Worm (Caenorhabditis elegans) whole organism, L3 larva: Measurements from ENCODE around the gene C13A10.1.

Experiments
- ZK546.5 ChIP-seq: sonication (generic microtip); optimal IDR thresholded peaks from 2 replicates; lab custom pipeline; 2017; ENCODE audit warnings: missing biosample characterization, missing genetic modification characterization
- aly-2 ChIP-seq: fragments of 150-350 bp; optimal IDR thresholded peaks from 2 replicates; lab custom pipeline; 2014; ENCODE audit warnings: missing biosample characterization, missing genetic modification characterization
- ama-1 ChIP-seq: fragments of 150-350 bp; optimal IDR thresholded peaks from 2 replicates; lab custom pipeline; 2018
- ceh-28 ChIP-seq: fragments of 150-350 bp; optimal IDR thresholded peaks from 2 replicates; lab custom pipeline; 2014; ENCODE audit warnings: missing biosample characterization, missing genetic modification reagents, missing genetic modification characterization
- ceh-82 ChIP-seq: fragments of 150-350 bp; optimal IDR thresholded peaks from 2 replicates; lab custom pipeline; 2014; ENCODE audit warnings: missing biosample characterization, missing genetic modification characterization
- ceh-9 ChIP-seq: sonication (generic microtip); optimal IDR thresholded peaks from 2 replicates; lab custom pipeline; 2018; ENCODE audit warnings: missing biosample characterization, missing genetic modification characterization
- egl-5 ChIP-seq: fragments of 150-350 bp; optimal IDR thresholded peaks from 2 replicates; lab custom pipeline; 2017; ENCODE audit warnings: missing biosample characterization, missing genetic modification reagents, missing genetic modification characterization, inconsistent platforms
- elt-2 ChIP-seq: sonication (generic microtip); optimal IDR thresholded peaks from 2 replicates; lab custom pipeline; 2016; ENCODE audit warnings: missing genetic modification reagents, mild to moderate bottlenecking, missing genetic modification characterization, missing compliant biosample characterization
- eor-1 ChIP-seq, 2 experiments: fragments of 150-350 bp; optimal IDR thresholded peaks; 2 replicates each; lab custom pipeline; 2014 to 2018; ENCODE audit warnings: missing biosample characterization in 2 of 2, missing genetic modification characterization in 2 of 2
- fkh-10 ChIP-seq: sonication (generic microtip); optimal IDR thresholded peaks from 2 replicates; lab custom pipeline; 2017; ENCODE audit warnings: missing biosample characterization, missing genetic modification reagents, missing genetic modification characterization
- fkh-2 ChIP-seq: fragments of 150-350 bp; optimal IDR thresholded peaks from 2 replicates; lab custom pipeline; 2014; ENCODE audit warnings: missing biosample characterization, missing genetic modification reagents, missing genetic modification characterization
- fos-1 ChIP-seq: fragments of 150-350 bp; optimal IDR thresholded peaks from 2 replicates; lab custom pipeline; 2014; ENCODE audit warnings: missing biosample characterization, missing genetic modification characterization
- hmg-11 ChIP-seq: sonication (generic microtip); optimal IDR thresholded peaks from 2 replicates; lab custom pipeline; 2016; ENCODE audit warnings: missing genetic modification characterization, missing compliant biosample characterization
- lin-15B ChIP-seq: fragments of 150-350 bp; optimal IDR thresholded peaks from 2 replicates; lab custom pipeline; 2014; ENCODE audit warnings: missing biosample characterization, missing genetic modification characterization
- lin-39 ChIP-seq: fragments of 150-350 bp; optimal IDR thresholded peaks from 2 replicates; lab custom pipeline; 2018; ENCODE audit warnings: missing biosample characterization, missing genetic modification reagents, missing genetic modification characterization
- lsy-12 ChIP-seq: sonication (generic microtip); optimal IDR thresholded peaks from 2 replicates; lab custom pipeline; 2016; ENCODE audit warnings: mild to moderate bottlenecking, missing genetic modification characterization, missing compliant biosample characterization
- mdl-1 ChIP-seq: fragments of 150-350 bp; optimal IDR thresholded peaks from 2 replicates; lab custom pipeline; 2014; ENCODE audit warnings: missing biosample characterization, missing genetic modification characterization
- nfya-1 ChIP-seq: sonication (generic microtip); optimal IDR thresholded peaks from 2 replicates; lab custom pipeline; 2017; ENCODE audit warnings: missing genetic modification characterization, mild to moderate bottlenecking, missing compliant biosample characterization, antibody characterized with exemption, moderate library complexity; ENCODE audit not compliant: insufficient read depth
- nhr-11 ChIP-seq: fragments of 150-350 bp; optimal IDR thresholded peaks from 2 replicates; lab custom pipeline; 2014; ENCODE audit warnings: missing biosample characterization, missing genetic modification characterization
- nhr-23 ChIP-seq: fragments of 150-350 bp; optimal IDR thresholded peaks from 2 replicates; lab custom pipeline; 2014; ENCODE audit warnings: missing biosample characterization, missing genetic modification reagents, missing genetic modification characterization
- nhr-237 ChIP-seq: fragments of 150-350 bp; optimal IDR thresholded peaks from 2 replicates; lab custom pipeline; 2014; ENCODE audit warnings: missing biosample characterization, missing genetic modification characterization
- nhr-43 ChIP-seq: sonication (generic microtip); optimal IDR thresholded peaks from 2 replicates; lab custom pipeline; 2016; ENCODE audit warnings: mild to moderate bottlenecking, missing genetic modification characterization, missing compliant biosample characterization; ENCODE audit not compliant: poor library complexity, severe bottlenecking
- nhr-67 ChIP-seq: fragments of 150-350 bp; optimal IDR thresholded peaks from 2 replicates; lab custom pipeline; 2014; ENCODE audit warnings: missing biosample characterization, missing genetic modification characterization
- nhr-76 ChIP-seq: fragments of 150-350 bp; sonication (generic microtip); optimal IDR thresholded peaks from 5 replicates; lab custom pipeline; 2014; ENCODE audit warnings: missing biosample characterization, missing genetic modification characterization
- nhr-77 ChIP-seq: fragments of 150-350 bp; optimal IDR thresholded peaks from 2 replicates; lab custom pipeline; 2014; ENCODE audit warnings: missing biosample characterization, missing genetic modification characterization
- sea-2 ChIP-seq: fragments of 150-350 bp; sonication (generic microtip); optimal IDR thresholded peaks from 4 replicates; lab custom pipeline; 2014; ENCODE audit warnings: missing biosample characterization, missing genetic modification reagents, missing genetic modification characterization
- skn-1 ChIP-seq: fragments of 150-350 bp; optimal IDR thresholded peaks from 2 replicates; lab custom pipeline; 2014; ENCODE audit warnings: missing biosample characterization, missing genetic modification characterization
- snpc-4 ChIP-seq: fragments of 150-350 bp; optimal IDR thresholded peaks from 2 replicates; lab custom pipeline; 2014; ENCODE audit warnings: missing biosample characterization, missing genetic modification characterization
- unc-39 ChIP-seq: sonication (generic microtip); optimal IDR thresholded peaks from 4 replicates; lab custom pipeline; 2017; ENCODE audit warnings: missing biosample characterization, missing genetic modification characterization
- unc-62 ChIP-seq: fragments of 150-350 bp; sonication (generic microtip); optimal IDR thresholded peaks from 4 replicates; lab custom pipeline; 2014; ENCODE audit warnings: missing biosample characterization, missing genetic modification reagents, missing genetic modification characterization
- zag-1 ChIP-seq: fragments of 150-350 bp; optimal IDR thresholded peaks from 2 replicates; lab custom pipeline; 2014; ENCODE audit warnings: missing biosample characterization, missing genetic modification characterization
- ztf-4 ChIP-seq: fragments of 150-350 bp; optimal IDR thresholded peaks from 2 replicates; lab custom pipeline; 2014; ENCODE audit warnings: missing biosample characterization, missing genetic modification characterization

The C13A10.1 gene

ce11 chrII:1343748-1344147 is 11.7 kb downstream of the C13A10.1 start:
- TF ChIP-seq hmg-11 (tag; lab: Kevin White, UChicago): no peak
- no peak for TF ChIP-seq lsy-12 (tag; lab: Kevin White, UChicago)
- peak; percentile 1 for TF ChIP-seq egl-5

DNA sequence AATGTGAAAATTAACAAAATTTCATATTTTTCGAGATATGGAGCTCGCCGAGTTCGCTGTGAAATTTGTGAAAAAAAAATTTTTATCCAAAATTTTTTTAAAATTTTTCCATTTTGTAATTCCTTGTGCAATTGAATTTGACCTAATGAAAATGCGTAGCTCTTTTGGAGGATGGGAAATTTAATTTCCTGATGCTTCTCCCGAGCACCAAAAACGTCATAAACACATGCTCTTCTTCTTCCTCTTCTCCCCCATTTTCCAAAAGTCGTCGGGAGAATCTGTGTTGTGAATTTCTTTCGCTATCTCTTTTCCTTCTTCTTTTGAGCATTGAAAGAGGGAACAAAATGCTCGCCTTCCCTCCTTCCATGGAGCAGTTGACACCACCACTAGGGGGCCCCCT is 14.0 kb downstream of the C13A10.1 start:
- TF ChIP-seq sea-2 (GFP tag; lab: Kevin White, UChicago): no peak
- no peak for TF ChIP-seq mdl-1 (tag; lab: Kevin White, UChicago)
- peak; percentile 49 for TF ChIP-seq nfya-1 (tag; lab: Kevin White, UChicago)
- peak; percentile 9 for TF ChIP-seq fkh-10 (GFP tag; lab: Kevin White, UChicago)
- TF ChIP-seq ztf-4 (tag; lab: Kevin White, UChicago): no peak
- TF ChIP-seq, all 47 proteins: peak for 2

- no peak for TF ChIP-seq ama-1 (lab: Kevin White, UChicago)
- TF ChIP-seq lin-15B (tag; lab: Kevin White, UChicago): no peak
- no peak for TF ChIP-seq ceh-9
- TF ChIP-seq ZK546.5 (tag; lab: Kevin White, UChicago): no peak
- TF ChIP-seq nhr-11 (tag; lab: Kevin White, UChicago): no peak
- TF ChIP-seq nhr-237 (tag; lab: Kevin White, UChicago): no peak
- TF ChIP-seq unc-62: no peak
- TF ChIP-seq fkh-10 (GFP tag; lab: Kevin White, UChicago): no peak
- TF ChIP-seq nhr-76 (tag; lab: Kevin White, UChicago): no peak
- no peak for TF ChIP-seq nhr-67 (tag; lab: Kevin White, UChicago)
- TF ChIP-seq skn-1 (tag; lab: Kevin White, UChicago): no peak
- no peak for TF ChIP-seq mdl-1 (tag; lab: Kevin White, UChicago)
- no peak for TF ChIP-seq nhr-77 (tag; lab: Kevin White, UChicago)
- no peak for TF ChIP-seq zag-1
- no peak for TF ChIP-seq aly-2 (tag; lab: Kevin White, UChicago)
- TF ChIP-seq elt-2 (tag; lab: Kevin White, UChicago): no peak
- TF ChIP-seq egl-5: no peak
Measured at ce11 chrII:1340049-1340448, 15.4 kb downstream of the C13A10.1 start.

ce11 chrII:1338196-1338595 is 17.3 kb downstream of the C13A10.1 start:
- no peak for TF ChIP-seq ceh-82 (tag; lab: Kevin White, UChicago)
- no peak for TF ChIP-seq nhr-77 (tag; lab: Kevin White, UChicago)
- TF ChIP-seq ztf-4 (tag; lab: Kevin White, UChicago): no peak
- no peak for TF ChIP-seq snpc-4
- TF ChIP-seq mdl-1 (tag; lab: Kevin White, UChicago): no peak
- no peak for TF ChIP-seq nhr-67 (tag; lab: Kevin White, UChicago)
- TF ChIP-seq nhr-23: no peak
- TF ChIP-seq unc-62: no peak
- no peak for TF ChIP-seq lsy-12 (tag; lab: Kevin White, UChicago)
- no peak for TF ChIP-seq lin-15B (tag; lab: Kevin White, UChicago)
- no peak for TF ChIP-seq ceh-9
- no peak for TF ChIP-seq sea-2 (GFP tag; lab: Kevin White, UChicago)
- no peak for TF ChIP-seq nhr-43 (tag; lab: Kevin White, UChicago)
- TF ChIP-seq lin-39 (tag; lab: Kevin White, UChicago): peak; percentile 92
- TF ChIP-seq hmg-11 (tag; lab: Kevin White, UChicago): no peak
- peak; percentile 46 for TF ChIP-seq egl-5
- peak; percentile 33 for TF ChIP-seq nfya-1 (tag; lab: Kevin White, UChicago)
- TF ChIP-seq ceh-28: no peak

- TF ChIP-seq nhr-23 (no peak), snpc-4 (no peak), mdl-1 (tag; lab: Kevin White, UChicago) (no peak), fos-1 (tag; lab: Kevin White, UChicago) (no peak), ceh-28 (no peak), unc-39 (tag; lab: Kevin White, UChicago) (no peak), nhr-67 (tag; lab: Kevin White, UChicago) (no peak), unc-62 (no peak), hmg-11 (tag; lab: Kevin White, UChicago) (no peak), eor-1 (tag; optimal IDR thresholded peaks at IDR 0.05; lab: Kevin White, UChicago) (no peak), nhr-11 (tag; lab: Kevin White, UChicago) (no peak), fkh-2 (tag; lab: Kevin White, UChicago) (no peak)
Measured at ce11 chrII:1329887-1330286, 25.6 kb downstream of the C13A10.1 start.
